Worm (Caenorhabditis elegans): ENCODE results near the gene col-183.

ce11 chrX:13493762-13494161 is 26.2 kb upstream of the col-183 start:
- no peak for TF ChIP-seq pha-4 (tag; optimal IDR thresholded peaks at IDR 0.05)
- TF ChIP-seq ztf-11 (tag; optimal IDR thresholded peaks at IDR 0.05): no peak
- no peak for TF ChIP-seq elt-1 (tag; optimal IDR thresholded peaks at IDR 0.05; ENCODE audit: borderline replicate concordance, insufficient read depth)
- no peak for TF ChIP-seq ceh-83 (GFP tag; optimal IDR thresholded peaks at IDR 0.05)
